Worm (Caenorhabditis elegans): ENCODE results near the gene K09F6.15.

Gene K09F6.15

ce11 chrII:2225608-2226007 lies 51.7 kb downstream of the K09F6.15 start, which contains the start of gene F54A3.5:
TSS of gene F54A3.5 (minus strand) at chrII:2225708.
- TF ChIP-seq B0336.3 (GFP tag; IDR thresholded peaks at IDR 0.05) (no peak), rpc-1 (optimal IDR thresholded peaks at IDR 0.05) (no peak), rpc-1 (tag; optimal IDR thresholded peaks at IDR 0.05) (no peak), F39B2.1 (GFP tag; IDR thresholded peaks at IDR 0.05) (no peak), B0035.1 (tag; optimal IDR thresholded peaks at IDR 0.05) (no peak)

Measured in whole organism, young adult.